Fruit fly (Drosophila melanogaster): ENCODE measurements around the gene dop.

DNA sequence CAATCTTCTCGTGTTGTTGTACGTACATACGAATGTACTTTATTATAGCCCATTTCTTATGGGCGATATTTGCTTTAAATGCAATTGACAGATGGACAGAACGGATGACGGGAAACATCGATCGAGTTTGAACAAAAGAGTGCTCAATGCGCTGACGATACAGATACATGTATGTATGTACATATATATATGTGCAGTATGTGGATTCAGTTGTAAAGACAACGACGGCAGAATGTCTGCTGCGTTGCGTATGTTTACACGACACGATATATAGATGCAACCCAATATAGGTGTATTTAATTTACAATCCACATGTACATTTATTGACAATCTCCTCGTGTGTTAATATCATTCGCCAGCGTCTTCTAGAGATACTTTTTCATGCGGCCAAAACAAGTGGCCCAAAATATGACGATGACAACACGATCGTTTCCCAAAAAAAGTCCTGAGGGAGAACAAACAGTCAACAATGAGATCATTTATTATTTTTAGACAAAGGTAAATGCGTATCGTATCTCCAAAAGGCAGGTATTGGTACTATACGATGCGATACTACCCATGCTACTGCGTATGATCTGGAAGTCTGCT, 35.1 kb upstream of the dop start:
- TF ChIP-seq row (GFP tag; IDR thresholded peaks at IDR 0.05) (no peak), Sin3A (optimal IDR thresholded peaks at IDR 0.05) (no peak), CG1602 (GFP tag; optimal IDR thresholded peaks at IDR 0.05) (no peak), crc (GFP tag; optimal IDR thresholded peaks at IDR 0.05) (no peak), peb (GFP tag; IDR thresholded peaks at IDR 0.05) (no peak), CG4854 (GFP tag; optimal IDR thresholded peaks at IDR 0.05) (no peak), trh (GFP tag; optimal IDR thresholded peaks at IDR 0.05) (no peak), Dbx (GFP tag; IDR thresholded peaks at IDR 0.05) (no peak), CG12155 (GFP tag; optimal IDR thresholded peaks at IDR 0.05) (no peak), chinmo (GFP tag; IDR thresholded peaks at IDR 0.05; ENCODE audit: partially characterized antibody) (no peak), Gug (GFP tag; IDR thresholded peaks at IDR 0.05) (no peak), tap (tag; optimal IDR thresholded peaks at IDR 0.05) (peak; percentile 0), CG5953 (GFP tag; IDR thresholded peaks at IDR 0.05) (no peak)

All from whole organism, embryonic.